Fruit fly (Drosophila melanogaster): ENCODE data around the gene RpS19a.

Gene RpS19a

dm6 chrX:16669849-16670248 lies 32.2 kb downstream of the RpS19a start:
- TF ChIP-seq EcR (GFP tag; optimal IDR thresholded peaks at IDR 0.05): no peak
- no peak for TF ChIP-seq Dll (optimal IDR thresholded peaks at IDR 0.05)
- no peak for TF ChIP-seq CG8478 (optimal IDR thresholded peaks at IDR 0.05)
- TF ChIP-seq psq (optimal IDR thresholded peaks at IDR 0.05): no peak
- no peak for TF ChIP-seq pan (optimal IDR thresholded peaks at IDR 0.05)
- TF ChIP-seq usp (GFP tag; optimal IDR thresholded peaks at IDR 0.05): no peak

dm6 chrX:16670262-16670661 lies 32.6 kb downstream of the RpS19a start:
- TF ChIP-seq pan (optimal IDR thresholded peaks at IDR 0.05): no peak

DNA sequence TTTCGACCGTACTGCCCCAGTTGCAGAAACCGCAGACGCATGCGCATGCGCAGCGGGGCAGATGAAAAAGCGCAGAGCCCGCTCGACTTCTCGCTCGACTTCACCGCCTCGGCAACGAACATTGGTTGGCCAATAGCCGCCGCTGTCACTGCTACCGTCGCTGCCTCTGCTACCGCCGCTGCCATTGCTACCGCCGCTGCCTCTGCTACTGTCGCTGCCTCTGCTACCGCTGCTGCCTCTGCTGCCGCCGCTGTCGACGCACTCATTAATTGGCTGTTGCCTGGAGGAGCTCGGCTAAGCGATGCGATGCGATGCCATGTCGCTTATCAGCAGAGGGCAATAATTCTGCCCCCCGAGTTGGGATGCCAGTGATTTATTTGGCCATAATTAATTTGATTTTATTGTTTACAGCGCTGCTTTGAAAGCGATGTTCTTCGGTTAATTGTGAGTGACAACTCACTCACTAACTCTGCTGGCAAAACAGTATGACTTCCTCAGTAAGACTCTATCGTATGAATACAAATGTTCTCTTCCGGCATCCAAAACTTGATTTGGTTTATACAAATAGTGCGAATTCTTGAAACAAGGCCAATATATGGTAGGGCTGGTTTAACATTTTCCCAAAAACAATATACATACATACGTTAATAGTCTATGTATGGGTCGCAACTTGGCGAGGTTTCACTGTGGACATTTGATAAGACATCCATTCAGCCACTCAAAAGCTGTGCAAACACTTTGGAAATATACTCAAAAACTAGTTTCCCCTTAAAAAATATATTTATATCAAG lies 33.2 kb downstream of the RpS19a start:
- TF ChIP-seq usp (GFP tag; optimal IDR thresholded peaks at IDR 0.05) (no peak), EcR (GFP tag; optimal IDR thresholded peaks at IDR 0.05) (no peak)

- TF ChIP-seq usp (GFP tag; optimal IDR thresholded peaks at IDR 0.05): no peak
- TF ChIP-seq EcR (GFP tag; optimal IDR thresholded peaks at IDR 0.05): no peak
- TF ChIP-seq Dll (optimal IDR thresholded peaks at IDR 0.05): no peak
- no peak for TF ChIP-seq psq (optimal IDR thresholded peaks at IDR 0.05)
- no peak for TF ChIP-seq pan (optimal IDR thresholded peaks at IDR 0.05)
- TF ChIP-seq CG8478 (optimal IDR thresholded peaks at IDR 0.05): no peak
These were observed 35.2 kb downstream of the RpS19a start for dm6 chrX:16672904-16673303.

DNA sequence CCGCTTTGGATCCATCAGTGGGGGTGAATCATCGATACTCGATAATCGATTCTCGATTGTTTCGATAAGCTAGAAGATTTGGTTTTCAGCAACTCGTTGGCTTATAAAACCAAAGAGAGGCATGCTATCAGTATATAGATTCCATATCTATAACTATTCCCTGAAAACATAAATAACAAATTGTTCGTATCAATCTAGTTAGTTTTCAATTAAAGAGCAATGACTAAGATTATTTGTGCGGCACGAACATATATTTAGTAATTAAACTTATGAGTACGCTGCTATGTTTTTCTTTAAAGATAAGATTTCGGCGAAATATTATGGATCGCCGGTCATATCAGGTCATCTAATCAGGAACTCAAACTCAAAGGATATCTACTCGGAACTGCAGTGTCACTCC lies 36.8 kb downstream of the RpS19a start:
- no peak for TF ChIP-seq pan (optimal IDR thresholded peaks at IDR 0.05)
- no peak for TF ChIP-seq CG8478 (optimal IDR thresholded peaks at IDR 0.05)
- TF ChIP-seq Dll (optimal IDR thresholded peaks at IDR 0.05): no peak
- TF ChIP-seq psq (optimal IDR thresholded peaks at IDR 0.05): no peak
- TF ChIP-seq usp (GFP tag; optimal IDR thresholded peaks at IDR 0.05): no peak
- no peak for TF ChIP-seq EcR (GFP tag; optimal IDR thresholded peaks at IDR 0.05)

- TF ChIP-seq psq (optimal IDR thresholded peaks at IDR 0.05) (no peak), EcR (GFP tag; optimal IDR thresholded peaks at IDR 0.05) (no peak)
These were observed 39.0 kb downstream of the RpS19a start, which contains the start of gene CG13012 for dm6 chrX:16676653-16677052. TSS of gene CG13012 (minus strand) at chrX:16676753.

DNA sequence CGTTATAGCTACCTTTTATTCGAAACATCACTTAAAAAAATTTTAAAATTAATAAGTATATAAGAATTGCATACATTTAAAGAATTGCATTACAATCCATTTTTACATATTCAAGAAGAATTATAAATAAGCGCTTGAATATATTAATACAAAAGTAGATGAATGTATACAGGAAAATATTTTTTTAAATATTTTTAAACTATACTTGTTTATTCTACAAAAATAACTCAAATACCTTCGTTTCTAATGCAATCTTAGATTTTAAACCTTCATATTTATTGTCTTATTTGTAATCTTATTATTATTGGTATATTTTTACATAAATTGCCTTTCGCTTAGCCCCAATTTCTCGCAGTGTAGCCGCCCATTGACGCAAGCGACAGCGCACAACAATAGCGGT lies 39.5 kb downstream of the RpS19a start:
- TF ChIP-seq pan (optimal IDR thresholded peaks at IDR 0.05) (no peak), psq (optimal IDR thresholded peaks at IDR 0.05) (no peak), EcR (GFP tag; optimal IDR thresholded peaks at IDR 0.05) (no peak), usp (GFP tag; optimal IDR thresholded peaks at IDR 0.05) (no peak), CG8478 (optimal IDR thresholded peaks at IDR 0.05) (no peak), Dll (optimal IDR thresholded peaks at IDR 0.05) (no peak)

dm6 chrX:16678845-16679347 lies 41.2 kb downstream of the RpS19a start, which contains the start of the genes CG13010 and sing:
TSS of gene CG13010 (minus strand) at chrX:16678945.
TSS of gene sing (plus strand) at chrX:16679297.
- TF ChIP-seq CG8478 (optimal IDR thresholded peaks at IDR 0.05) (no peak), EcR (GFP tag; optimal IDR thresholded peaks at IDR 0.05) (no peak), pan (optimal IDR thresholded peaks at IDR 0.05) (no peak), usp (GFP tag; optimal IDR thresholded peaks at IDR 0.05) (no peak), Dll (optimal IDR thresholded peaks at IDR 0.05) (no peak), psq (optimal IDR thresholded peaks at IDR 0.05) (no peak)

- TF ChIP-seq CG8478 (optimal IDR thresholded peaks at IDR 0.05): no peak
- TF ChIP-seq Dll (optimal IDR thresholded peaks at IDR 0.05): no peak
- no peak for TF ChIP-seq pan (optimal IDR thresholded peaks at IDR 0.05)
- no peak for TF ChIP-seq usp (GFP tag; optimal IDR thresholded peaks at IDR 0.05)
- TF ChIP-seq EcR (GFP tag; optimal IDR thresholded peaks at IDR 0.05): no peak
- no peak for TF ChIP-seq psq (optimal IDR thresholded peaks at IDR 0.05)
These were observed 46.1 kb downstream of the RpS19a start, which contains the start of gene Axs for dm6 chrX:16683765-16684164. TSS of gene Axs (minus strand) at chrX:16683895.

DNA sequence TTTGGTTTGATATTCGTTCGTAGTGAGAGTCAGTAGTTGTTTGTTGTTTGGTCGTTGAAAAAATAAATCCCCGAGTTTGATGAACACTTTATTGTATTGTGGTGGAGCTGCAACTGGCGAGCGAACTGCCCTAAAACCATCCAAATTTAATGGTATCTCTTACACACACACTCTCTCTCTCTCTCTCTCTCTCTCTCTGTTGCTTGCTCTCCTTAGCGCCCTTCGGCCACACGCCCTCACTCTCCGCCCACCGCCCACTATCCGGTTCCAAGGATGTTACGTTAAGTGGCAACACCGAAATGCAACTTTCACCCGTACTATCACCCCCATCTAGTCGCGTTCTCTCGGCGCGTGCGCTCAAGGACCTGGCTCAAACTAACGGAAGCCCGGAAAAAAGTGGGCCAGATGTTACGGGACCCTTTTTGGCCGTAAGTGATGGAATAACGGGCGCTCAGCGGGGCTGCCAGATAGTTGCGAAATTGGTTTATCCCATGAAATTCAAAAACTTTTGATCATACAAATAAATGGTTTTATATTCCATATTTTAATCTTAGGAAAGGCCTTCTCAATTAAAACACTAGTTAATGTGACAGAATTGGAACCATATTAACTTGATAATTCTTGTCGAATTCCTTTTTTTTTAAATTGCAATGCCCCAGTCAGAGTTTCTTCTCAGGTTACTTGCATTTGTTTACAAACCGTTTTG lies 49.9 kb downstream of the RpS19a start:
- TF ChIP-seq Dll (optimal IDR thresholded peaks at IDR 0.05) (no peak), CG8478 (optimal IDR thresholded peaks at IDR 0.05) (no peak), psq (optimal IDR thresholded peaks at IDR 0.05) (no peak), usp (GFP tag; optimal IDR thresholded peaks at IDR 0.05) (no peak), EcR (GFP tag; optimal IDR thresholded peaks at IDR 0.05) (no peak), pan (optimal IDR thresholded peaks at IDR 0.05) (no peak)

DNA sequence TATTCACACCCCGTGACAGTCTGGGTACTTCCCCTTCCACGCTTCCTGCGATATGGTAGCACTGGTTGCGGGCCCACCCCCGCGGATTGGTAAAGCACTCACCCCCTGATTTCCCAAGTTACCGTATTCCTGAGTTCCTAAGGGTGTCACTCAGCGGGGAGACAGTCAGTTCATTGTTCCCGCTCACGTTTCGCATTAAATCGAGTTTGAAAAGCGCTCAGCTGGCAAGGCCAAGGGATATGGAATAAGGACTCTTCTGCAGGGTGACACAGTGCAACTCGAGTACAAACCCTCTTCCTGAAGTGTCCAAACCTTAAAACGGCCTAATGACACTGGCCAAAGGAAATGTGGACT lies 50.4 kb downstream of the RpS19a start:
- TF ChIP-seq Dll (optimal IDR thresholded peaks at IDR 0.05) (no peak), usp (GFP tag; optimal IDR thresholded peaks at IDR 0.05) (no peak)

Measured in whole organism.